Fruit fly (Drosophila melanogaster): ENCODE measurements around the gene dac.

Gene dac

DNA sequence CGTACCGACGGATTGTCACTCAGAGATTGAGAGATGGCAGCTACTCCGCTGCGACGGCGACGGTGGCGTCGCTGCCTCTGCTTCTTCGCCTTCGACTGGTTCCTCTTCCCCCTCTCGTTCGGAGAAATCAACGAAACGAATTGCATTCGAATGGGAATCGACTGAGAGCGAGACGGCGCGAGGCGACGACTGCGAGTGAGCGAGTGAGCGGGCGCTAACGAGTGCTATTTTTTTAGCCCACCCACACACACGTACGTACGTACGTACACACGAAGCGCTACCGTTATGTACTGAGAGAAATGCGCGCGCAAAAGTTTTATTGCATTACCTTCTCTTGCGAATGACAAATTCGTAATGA, at the start of gene dac (continued):
- TF ChIP-seq Hmx (GFP tag; optimal IDR thresholded peaks at IDR 0.05) (no peak), unpg (GFP tag; optimal IDR thresholded peaks at IDR 0.05) (no peak), CG14014 (GFP tag; IDR thresholded peaks at IDR 0.05) (no peak), onecut (GFP tag; IDR thresholded peaks at IDR 0.05) (no peak), caup (GFP tag; optimal IDR thresholded peaks at IDR 0.05; ENCODE audit: severe bottlenecking) (no peak), Atf3 (GFP tag; optimal IDR thresholded peaks at IDR 0.05) (no peak), gem (tag; optimal IDR thresholded peaks at IDR 0.05) (no peak), pfk (GFP tag; optimal IDR thresholded peaks at IDR 0.05) (no peak), zen (tag; optimal IDR thresholded peaks at IDR 0.05) (peak; percentile 23), ci (GFP tag; IDR thresholded peaks at IDR 0.05) (peak; percentile 66; the same call in 1 of the 3 replicates), CG7963 (GFP tag; IDR thresholded peaks at IDR 0.05; ENCODE audit: partially characterized antibody) (no peak), jigr1 (GFP tag; IDR thresholded peaks at IDR 0.05) (no peak), Myb (GFP tag; optimal IDR thresholded peaks at IDR 0.05) (no peak), tup (GFP tag; optimal IDR thresholded peaks at IDR 0.05) (no peak), Adf1 (GFP tag; IDR thresholded peaks at IDR 0.05) (peak; percentile 96), Kr (GFP tag; optimal IDR thresholded peaks at IDR 0.05) (no peak), Rx (GFP tag; IDR thresholded peaks at IDR 0.05) (no peak), Med (GFP tag) (peak; percentile 43), CG8281 (tag; optimal IDR thresholded peaks at IDR 0.05) (no peak), CG12942 (GFP tag; optimal IDR thresholded peaks at IDR 0.05) (no peak), mld (GFP tag; IDR thresholded peaks at IDR 0.05; ENCODE audit: partially characterized antibody) (no peak), knrl (GFP tag; IDR thresholded peaks at IDR 0.05; ENCODE audit: partially characterized antibody) (no peak), tio (GFP tag; optimal IDR thresholded peaks at IDR 0.05) (no peak), sna (GFP tag; IDR thresholded peaks at IDR 0.05; ENCODE audit: partially characterized antibody) (0 out of 2 replicates have a peak, but pooled peaks have one; percentile 30), ems (GFP tag; optimal IDR thresholded peaks at IDR 0.05) (no peak), CG3847 (GFP tag; IDR thresholded peaks at IDR 0.05) (no peak), Ets65A (GFP tag) (peak; percentile 35), CG11504 (tag; optimal IDR thresholded peaks at IDR 0.05) (no peak), CG31365 (tag; optimal IDR thresholded peaks at IDR 0.05) (no peak), CG8089 (GFP tag; optimal IDR thresholded peaks at IDR 0.05) (no peak), CG15011 (GFP tag; optimal IDR thresholded peaks at IDR 0.05) (no peak), slou (GFP tag; optimal IDR thresholded peaks at IDR 0.05) (no peak), CG7987 (GFP tag; optimal IDR thresholded peaks at IDR 0.05) (no peak), Nf-YA (GFP tag; IDR thresholded peaks at IDR 0.05) (peak; percentile 21; the same call in 1 of the 2 replicates), ken (GFP tag; IDR thresholded peaks at IDR 0.05) (0 out of 3 replicates have a peak, but pooled peaks have one; percentile 7), CG1024 (GFP tag; IDR thresholded peaks at IDR 0.05) (no peak), CG4707 (GFP tag; optimal IDR thresholded peaks at IDR 0.05) (no peak), Opbp (GFP tag; IDR thresholded peaks at IDR 0.05; ENCODE audit: partially characterized antibody) (0 out of 3 replicates have a peak, but pooled peaks have one; percentile 34), Sin3A (optimal IDR thresholded peaks at IDR 0.05) (no peak), Ets97D (GFP tag; optimal IDR thresholded peaks at IDR 0.05) (no peak), CG17359 (tag; optimal IDR thresholded peaks at IDR 0.05) (no peak), HmgD (GFP tag; optimal IDR thresholded peaks at IDR 0.05) (no peak), CG6791 (GFP tag; IDR thresholded peaks at IDR 0.05; ENCODE audit: partially characterized antibody) (no peak), Max (GFP tag; optimal IDR thresholded peaks at IDR 0.05) (no peak), org-1 (GFP tag; optimal IDR thresholded peaks at IDR 0.05) (no peak), CG6689 (GFP tag; IDR thresholded peaks at IDR 0.05) (no peak), lbe (GFP tag; optimal IDR thresholded peaks at IDR 0.05) (no peak), Sry-β (GFP tag; optimal IDR thresholded peaks at IDR 0.05) (no peak), Dad (GFP tag; optimal IDR thresholded peaks at IDR 0.05) (no peak), ash1 (GFP tag; optimal IDR thresholded peaks at IDR 0.05) (no peak), Xrp1 (GFP tag; IDR thresholded peaks at IDR 0.05) (no peak), Usf (GFP tag; optimal IDR thresholded peaks at IDR 0.05) (no peak)

Measured in whole organism, embryonic.